Worm (Caenorhabditis elegans): ENCODE results near the gene gcy-11.

Gene gcy-11

DNA sequence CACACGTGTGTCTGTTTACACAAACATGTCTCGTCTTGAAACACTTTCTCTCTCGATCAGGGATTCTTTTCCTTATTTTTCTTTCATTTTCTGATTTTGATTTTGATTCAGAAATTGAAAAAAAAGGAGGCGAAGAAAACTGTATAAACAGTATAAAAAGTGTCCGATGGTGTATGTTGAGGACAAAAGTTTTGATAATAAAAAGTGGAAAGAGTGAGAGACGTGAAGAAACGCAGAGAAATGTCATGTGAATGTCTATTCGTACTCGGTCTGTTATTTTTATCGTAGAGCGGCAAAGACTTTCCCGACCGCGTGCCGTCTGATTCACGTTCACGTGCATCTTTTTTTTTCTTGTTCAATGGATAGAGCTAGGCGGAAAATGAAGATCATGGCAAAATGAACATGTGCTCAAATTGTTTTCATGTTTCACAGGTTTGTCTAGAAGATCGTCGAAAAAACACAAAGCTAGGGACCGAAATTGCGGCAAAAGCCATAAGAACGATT, 8.4 kb upstream of the gcy-11 start (continued):
- peak in 4 of 6 experiments; percentile 40 to 94 (median 65) for TF ChIP-seq elt-3 (tag; optimal IDR thresholded peaks at IDR 0.05)
- TF ChIP-seq nhr-71 (tag; optimal IDR thresholded peaks at IDR 0.05), result peak; percentile 91
- TF ChIP-seq efl-1 (optimal IDR thresholded peaks at IDR 0.05), result no peak
- TF ChIP-seq efl-1 (GFP tag; optimal IDR thresholded peaks at IDR 0.05 in 1 of 2), result peak in 1 of 2 experiments; percentile 92
- no peak for TF ChIP-seq sptf-1 (tag; optimal IDR thresholded peaks at IDR 0.05)
- TF ChIP-seq aly-2 (tag; optimal IDR thresholded peaks at IDR 0.05), result no peak
- no peak for TF ChIP-seq alr-1 (tag; optimal IDR thresholded peaks at IDR 0.05; ENCODE audit: borderline replicate concordance)
- no peak for TF ChIP-seq zip-4 (GFP tag; optimal IDR thresholded peaks at IDR 0.05)
- no peak for TF ChIP-seq sup-37 (GFP tag; optimal IDR thresholded peaks at IDR 0.05)
- TF ChIP-seq pqm-1 (tag; optimal IDR thresholded peaks at IDR 0.05), result no peak
- no peak for TF ChIP-seq snpc-4 (tag; optimal IDR thresholded peaks at IDR 0.05)
- peak; percentile 81 for TF ChIP-seq snu-23 (GFP tag; optimal IDR thresholded peaks at IDR 0.05)
- TF ChIP-seq dpl-1 (GFP tag; optimal IDR thresholded peaks at IDR 0.05), result peak in 1 of 3 experiments; percentile 30
- peak; percentile 88 for TF ChIP-seq lin-14 (GFP tag; optimal IDR thresholded peaks at IDR 0.05)
- TF ChIP-seq zag-1 (tag; optimal IDR thresholded peaks at IDR 0.05), result no peak
- no peak for TF ChIP-seq fos-1 (tag; optimal IDR thresholded peaks at IDR 0.05)
- TF ChIP-seq efl-3 (GFP tag; optimal IDR thresholded peaks at IDR 0.05), result no peak
- peak; percentile 67 for TF ChIP-seq tbx-2 (tag; optimal IDR thresholded peaks at IDR 0.05)
- TF ChIP-seq lsy-2 (tag; optimal IDR thresholded peaks at IDR 0.05), result peak in 1 of 2 experiments; percentile 66
- no peak for TF ChIP-seq nhr-76 (tag; optimal IDR thresholded peaks at IDR 0.05)
- peak; percentile 63 for TF ChIP-seq C16A3.4 (tag; optimal IDR thresholded peaks at IDR 0.05)
- TF ChIP-seq hpl-2 (GFP tag; optimal IDR thresholded peaks at IDR 0.05), result no peak
- TF ChIP-seq swsn-7 (tag; optimal IDR thresholded peaks at IDR 0.05), result peak; percentile 16
- no peak for TF ChIP-seq Y116A8C.19 (tag; optimal IDR thresholded peaks at IDR 0.05; ENCODE audit: borderline replicate concordance)
- no peak for TF ChIP-seq dsc-1 (tag; optimal IDR thresholded peaks at IDR 0.05)
- peak; percentile 10 for TF ChIP-seq rnt-1 (tag; optimal IDR thresholded peaks at IDR 0.05)
- TF ChIP-seq ets-5 (GFP tag; IDR thresholded peaks at IDR 0.05), result no peak
- peak; percentile 46 for TF ChIP-seq nhr-47 (tag; optimal IDR thresholded peaks at IDR 0.05)
- TF ChIP-seq mep-1 (tag; optimal IDR thresholded peaks at IDR 0.05), result peak; percentile 66
- no peak for TF ChIP-seq egl-27 (tag; optimal IDR thresholded peaks at IDR 0.05)
- TF ChIP-seq fkh-8 (tag; optimal IDR thresholded peaks at IDR 0.05), result no peak
- no peak for TF ChIP-seq fkh-4 (tag; optimal IDR thresholded peaks at IDR 0.05; ENCODE audit: borderline replicate concordance)
- no peak for TF ChIP-seq mab-9 (GFP tag; IDR thresholded peaks at IDR 0.05)
- peak; percentile 39 for TF ChIP-seq lin-13 (GFP tag; optimal IDR thresholded peaks at IDR 0.05)
- TF ChIP-seq ama-1 (optimal IDR thresholded peaks at IDR 0.05), result no peak
- no peak for TF ChIP-seq unc-30 (tag; optimal IDR thresholded peaks at IDR 0.05)
- no peak for TF ChIP-seq pax-3 (tag; optimal IDR thresholded peaks at IDR 0.05)
- no peak for TF ChIP-seq lin-39 (tag; optimal IDR thresholded peaks at IDR 0.05)
- no peak for TF ChIP-seq ces-1 (GFP tag; optimal IDR thresholded peaks at IDR 0.05)
- peak; percentile 69 for TF ChIP-seq unc-130 (tag; optimal IDR thresholded peaks at IDR 0.05)
- TF ChIP-seq ceh-88 (GFP tag; IDR thresholded peaks at IDR 0.05), result no peak
- TF ChIP-seq lin-15B (tag; optimal IDR thresholded peaks at IDR 0.05), result no peak
- TF ChIP-seq nhr-12 (tag; optimal IDR thresholded peaks at IDR 0.05), result no peak
- peak; percentile 38 for TF ChIP-seq lir-3 (tag; optimal IDR thresholded peaks at IDR 0.05; ENCODE audit: poor library complexity)
- TF ChIP-seq ceh-90 (tag; optimal IDR thresholded peaks at IDR 0.05), result no peak
- TF ChIP-seq tlp-1 (tag; optimal IDR thresholded peaks at IDR 0.05), result no peak
- TF ChIP-seq nhr-237 (tag; optimal IDR thresholded peaks at IDR 0.05), result no peak
- TF ChIP-seq ceh-8 (GFP tag; optimal IDR thresholded peaks at IDR 0.05), result no peak
- TF ChIP-seq aha-1 (tag; optimal IDR thresholded peaks at IDR 0.05), result no peak
